Fruit fly (Drosophila melanogaster) whole organism, adult: ENCODE measurements around the gene gammaTub37C.

Experiments
- CG11617 ChIP-seq: fragments of 200-800 bp; sonication (Bioruptor generic); optimal IDR thresholded peaks from 2 replicates; lab custom pipeline; 2017; ENCODE audit warnings: mild to moderate bottlenecking, missing biosample characterization, missing genetic modification reagents, missing genetic modification characterization
- CG12768 ChIP-seq: fragments of 200-800 bp; sonication (Bioruptor generic); optimal IDR thresholded peaks from 2 replicates; lab custom pipeline; 2017; ENCODE audit warnings: missing biosample characterization, missing genetic modification characterization, mild to moderate bottlenecking, moderate library complexity, missing genetic modification reagents
- CG33017 ChIP-seq: fragments of 200-800 bp; sonication (Bioruptor generic); optimal IDR thresholded peaks from 2 replicates; lab custom pipeline; 2018; ENCODE audit warnings: missing biosample characterization, mild to moderate bottlenecking, missing genetic modification characterization, moderate library complexity
- CG7101 ChIP-seq: fragments of 200-800 bp; sonication (Bioruptor generic); optimal IDR thresholded peaks from 2 replicates; lab custom pipeline; 2018; ENCODE audit warnings: missing biosample characterization, mild to moderate bottlenecking, missing genetic modification characterization, moderate library complexity
- Hr96 ChIP-seq: fragments of 200-800 bp; sonication (Bioruptor generic); optimal IDR thresholded peaks from 2 replicates; lab custom pipeline; 2016; ENCODE audit warnings: missing biosample characterization, missing genetic modification characterization
- Mnt ChIP-seq: fragments of 200-800 bp; sonication (Bioruptor generic); optimal IDR thresholded peaks from 2 replicates; lab custom pipeline; 2016; ENCODE audit warnings: missing biosample characterization, mild to moderate bottlenecking, missing genetic modification characterization
- bab1 ChIP-seq: fragments of 200-800 bp; sonication (Bioruptor generic); optimal IDR thresholded peaks from 3 replicates; lab custom pipeline; 2019; ENCODE audit warnings: missing biosample characterization, mild to moderate bottlenecking, missing genetic modification characterization, moderate library complexity
- cic ChIP-seq: fragments of 200-800 bp; sonication (Bioruptor generic); optimal IDR thresholded peaks from 2 replicates; lab custom pipeline; 2017; ENCODE audit warnings: missing biosample characterization, mild to moderate bottlenecking, missing genetic modification characterization, moderate library complexity
- tj ChIP-seq: fragments of 200-800 bp; sonication (Bioruptor generic); optimal IDR thresholded peaks from 3 replicates; lab custom pipeline; 2017; ENCODE audit warnings: missing biosample characterization, mild to moderate bottlenecking, missing genetic modification characterization, moderate library complexity

dm6 chr2L:19159552-19160406 lies 25.7 kb downstream of the gammaTub37C start:
- TF ChIP-seq CG11617 (GFP tag; lab: Kevin White, UChicago) = no peak
- TF ChIP-seq CG7101 (tag; lab: Kevin White, UChicago) = no peak
- no peak for TF ChIP-seq CG33017 (tag; lab: Kevin White, UChicago)
- TF ChIP-seq bab1 (GFP tag; lab: Kevin White, UChicago) = no peak
- TF ChIP-seq Mnt (GFP tag; lab: Kevin White, UChicago) = no peak
- peak; percentile 51 for TF ChIP-seq tj (GFP tag; lab: Kevin White, UChicago)
- no peak for TF ChIP-seq Hr96
- no peak for TF ChIP-seq cic (GFP tag; lab: Kevin White, UChicago)
- no peak for TF ChIP-seq CG12768 (GFP tag; lab: Kevin White, UChicago)
